Worm (Caenorhabditis elegans): ENCODE data around the gene pals-17.

pals-17 gene

ce11 chrIII:1418709-1419108 is 27.1 kb upstream of the pals-17 start (continued):
- peak; percentile 77 for TF ChIP-seq ceh-18 (tag; optimal IDR thresholded peaks at IDR 0.05)
- no peak for TF ChIP-seq unc-3 (GFP tag; conservative IDR thresholded peaks at IDR 0.05)
- no peak for TF ChIP-seq unc-3 (tag; optimal IDR thresholded peaks at IDR 0.05)
- no peak for TF ChIP-seq pros-1 (tag; optimal IDR thresholded peaks at IDR 0.05)
- no peak for TF ChIP-seq ceh-14 (tag; optimal IDR thresholded peaks at IDR 0.05)
- TF ChIP-seq ceh-34 (tag; optimal IDR thresholded peaks at IDR 0.05): no peak
- no peak for TF ChIP-seq fax-1 (tag; optimal IDR thresholded peaks at IDR 0.05)
- TF ChIP-seq nhr-232 (tag; optimal IDR thresholded peaks at IDR 0.05): no peak
- TF ChIP-seq unc-86 (tag; optimal IDR thresholded peaks at IDR 0.05): no peak
- TF ChIP-seq mec-3 (tag; optimal IDR thresholded peaks at IDR 0.05; ENCODE audit: borderline replicate concordance): no peak
- no peak for TF ChIP-seq lin-11 (tag; optimal IDR thresholded peaks at IDR 0.05)
- no peak for TF ChIP-seq fkh-10 (GFP tag; optimal IDR thresholded peaks at IDR 0.05)
- peak; percentile 18 for TF ChIP-seq syd-9 (tag; optimal IDR thresholded peaks at IDR 0.05)
- TF ChIP-seq pat-9 (tag; optimal IDR thresholded peaks at IDR 0.05): no peak
- TF ChIP-seq nhr-11 (tag; optimal IDR thresholded peaks at IDR 0.05): no peak

ce11 chrIII:1417090-1417489 is 25.4 kb upstream of the pals-17 start, which contains the start of gene elc-1:
TSS of gene elc-1 (minus strand) at chrIII:1417190.
- TF ChIP-seq che-1 (tag; optimal IDR thresholded peaks at IDR 0.05): no peak
- TF ChIP-seq nfya-1 (tag; optimal IDR thresholded peaks at IDR 0.05): no peak
- TF ChIP-seq ztf-16 (tag; optimal IDR thresholded peaks at IDR 0.05): no peak
- TF ChIP-seq syd-9 (tag; optimal IDR thresholded peaks at IDR 0.05): no peak
- TF ChIP-seq ceh-19 (GFP tag; optimal IDR thresholded peaks at IDR 0.05): no peak
- no peak for TF ChIP-seq sox-4 (tag; optimal IDR thresholded peaks at IDR 0.05)
- no peak for TF ChIP-seq ceh-45 (GFP tag; IDR thresholded peaks at IDR 0.05)
- TF ChIP-seq hlh-15 (tag; optimal IDR thresholded peaks at IDR 0.05): no peak
- no peak for TF ChIP-seq pax-1 (tag; optimal IDR thresholded peaks at IDR 0.05)
- TF ChIP-seq Y22D7AL.16 (tag; optimal IDR thresholded peaks at IDR 0.05): no peak
- TF ChIP-seq unc-3 (GFP tag; conservative IDR thresholded peaks at IDR 0.05): no peak
- TF ChIP-seq unc-3 (tag; optimal IDR thresholded peaks at IDR 0.05): no peak
- TF ChIP-seq lim-6 (tag; optimal IDR thresholded peaks at IDR 0.05): no peak
- TF ChIP-seq ceh-24 (tag; optimal IDR thresholded peaks at IDR 0.05): no peak
- TF ChIP-seq ceh-30 (tag; optimal IDR thresholded peaks at IDR 0.05): no peak
- no peak for TF ChIP-seq sox-2 (GFP tag; IDR thresholded peaks at IDR 0.05)
- TF ChIP-seq ceh-6 (GFP tag; optimal IDR thresholded peaks at IDR 0.05): no peak

ce11 chrIII:1416571-1416970 is 24.9 kb upstream of the pals-17 start:
- TF ChIP-seq hlh-6 (tag; optimal IDR thresholded peaks at IDR 0.05): no peak
- no peak for TF ChIP-seq ceh-31 (tag; optimal IDR thresholded peaks at IDR 0.05)
- TF ChIP-seq fkh-6 (tag; optimal IDR thresholded peaks at IDR 0.05): no peak

ce11 chrIII:1413890-1414613 is 22.4 kb upstream of the pals-17 start, which contains the start of gene Y82E9BR.14:
TSS of gene Y82E9BR.14 (minus strand) at chrIII:1414116.
- TF ChIP-seq K09A11.1 (tag; optimal IDR thresholded peaks at IDR 0.05; ENCODE audit: insufficient read depth) (no peak), ceh-34 (tag; optimal IDR thresholded peaks at IDR 0.05) (no peak), nhr-11 (tag; optimal IDR thresholded peaks at IDR 0.05) (no peak), odd-2 (tag; optimal IDR thresholded peaks at IDR 0.05) (no peak), K02D7.2 (tag; optimal IDR thresholded peaks at IDR 0.05) (no peak), ceh-31 (tag; optimal IDR thresholded peaks at IDR 0.05) (no peak), ahr-1 (tag; optimal IDR thresholded peaks at IDR 0.05) (no peak), hlh-6 (tag; optimal IDR thresholded peaks at IDR 0.05) (no peak), hlh-8 (tag; optimal IDR thresholded peaks at IDR 0.05) (no peak), pha-4 (tag; optimal IDR thresholded peaks at IDR 0.05) (no peak), elt-4 (tag; optimal IDR thresholded peaks at IDR 0.05) (no peak)

All from whole organism, late embryonic.